Worm (Caenorhabditis elegans) whole organism, midembryonic: ENCODE data around the gene F23D12.2.

Experiments used
- T22C8.4 ChIP-seq: fragments of 200-800 bp; sonication (Bioruptor generic); IDR thresholded peaks from 2 replicates; pipeline ENCODE4 v1.3.6; 2022; ENCODE audit warnings: missing genetic modification characterization, missing compliant biosample characterization
- klf-2 ChIP-seq: fragments of 200-800 bp; sonication (Bioruptor generic); conservative IDR thresholded peaks from 2 replicates; pipeline ENCODE4 v1.3.6; 2022; ENCODE audit warnings: missing genetic modification reagents, missing genetic modification characterization, missing compliant biosample characterization
- med-1 ChIP-seq: sonication (generic microtip); optimal IDR thresholded peaks from 2 replicates; lab custom pipeline; 2017; ENCODE audit warnings: missing genetic modification characterization, mild to moderate bottlenecking, missing compliant biosample characterization, antibody characterized with exemption, missing genetic modification reagents; ENCODE audit not compliant: insufficient read depth

ce11 chrX:14421529-14421982 is at the start of gene F23D12.2:
- TF ChIP-seq klf-2 (GFP tag; lab: Robert Waterston, UW) (no peak), med-1 (no peak), T22C8.4 (no peak)
